Fruit fly (Drosophila melanogaster): ENCODE results near the gene CG12231.

The CG12231 gene

dm6 chrX:19495611-19496583 is 35.6 kb downstream of the CG12231 start (continued):
- TF ChIP-seq Dip3 (GFP tag; optimal IDR thresholded peaks at IDR 0.05) = peak; percentile 60
- peak; percentile 71 for TF ChIP-seq Atf6 (GFP tag; IDR thresholded peaks at IDR 0.05)
- peak; percentile 55 to 76 for TF ChIP-seq Hr51 (GFP tag; optimal IDR thresholded peaks at IDR 0.05)
- TF ChIP-seq bab2 (GFP tag; optimal IDR thresholded peaks at IDR 0.05) = peak; percentile 30
- TF ChIP-seq Trl (optimal IDR thresholded peaks at IDR 0.05) = no peak
- TF ChIP-seq Trl (GFP tag; optimal IDR thresholded peaks at IDR 0.05) = peak; percentile 48
- TF ChIP-seq Nf-YA (GFP tag; IDR thresholded peaks at IDR 0.05) = 0 out of 2 replicates have a peak, but pooled peaks have one; percentile 11
- TF ChIP-seq CG11456 (GFP tag; IDR thresholded peaks at IDR 0.05) = peak; percentile 79
- TF ChIP-seq CG4730 (GFP tag; IDR thresholded peaks at IDR 0.05) = 0 out of 2 replicates have a peak, but pooled peaks have one; percentile 20
- TF ChIP-seq Aef1 (GFP tag; IDR thresholded peaks at IDR 0.05) = peak; percentile 22; the same call in 1 of the 3 replicates
- TF ChIP-seq sens (GFP tag) = peak; percentile 70
- TF ChIP-seq CG10979 (tag; optimal IDR thresholded peaks at IDR 0.05) = peak; percentile 46
- peak; percentile 68 for TF ChIP-seq CoRest (tag; optimal IDR thresholded peaks at IDR 0.05)
- TF ChIP-seq CG30431 (GFP tag; optimal IDR thresholded peaks at IDR 0.05) = peak; percentile 40
- TF ChIP-seq CG15601 (tag; optimal IDR thresholded peaks at IDR 0.05) = no peak
- TF ChIP-seq kay (GFP tag; optimal IDR thresholded peaks at IDR 0.05) = peak; percentile 42
- TF ChIP-seq Eip74EF (GFP tag; optimal IDR thresholded peaks at IDR 0.05) = peak in 1 of 2 experiments; percentile 59
- TF ChIP-seq CG4854 (GFP tag; optimal IDR thresholded peaks at IDR 0.05) = peak; percentile 8
- peak; percentile 52 for TF ChIP-seq jumu (GFP tag; optimal IDR thresholded peaks at IDR 0.05)
- TF ChIP-seq en (GFP tag; optimal IDR thresholded peaks at IDR 0.05) = peak; percentile 19
- no peak for TF ChIP-seq kni (GFP tag; optimal IDR thresholded peaks at IDR 0.05)
- TF ChIP-seq lmd (GFP tag; IDR thresholded peaks at IDR 0.05) = peak; percentile 68
- TF ChIP-seq hbn (GFP tag; IDR thresholded peaks at IDR 0.05; ENCODE audit: partially characterized antibody) = no peak
- peak; percentile 9 for TF ChIP-seq CG10147 (GFP tag; optimal IDR thresholded peaks at IDR 0.05)
- peak; percentile 73 for TF ChIP-seq Antp (GFP tag; optimal IDR thresholded peaks at IDR 0.05)
- peak; percentile 8 for TF ChIP-seq salm (tag; optimal IDR thresholded peaks at IDR 0.05)
- TF ChIP-seq ewg (GFP tag; optimal IDR thresholded peaks at IDR 0.05) = peak; percentile 64
- peak; percentile 45 for TF ChIP-seq CG8281 (tag; optimal IDR thresholded peaks at IDR 0.05)
- peak; percentile 57 for TF ChIP-seq Nf-YC (tag; optimal IDR thresholded peaks at IDR 0.05)
- TF ChIP-seq Mrtf (GFP tag; IDR thresholded peaks at IDR 0.05) = peak; percentile 59
- peak; percentile 34 for TF ChIP-seq tx (GFP tag; optimal IDR thresholded peaks at IDR 0.05)
- no peak for TF ChIP-seq hkb (optimal IDR thresholded peaks at IDR 0.05)
- TF ChIP-seq hkb (GFP tag; IDR thresholded peaks at IDR 0.05) = peak; percentile 60; the same call in 1 of the 2 replicates
- TF ChIP-seq BtbVII (GFP tag; optimal IDR thresholded peaks at IDR 0.05) = peak; percentile 58
- TF ChIP-seq grau (tag; optimal IDR thresholded peaks at IDR 0.05) = peak; percentile 74
- TF ChIP-seq CG30403 (GFP tag; optimal IDR thresholded peaks at IDR 0.05) = peak; percentile 58
- TF ChIP-seq chif (GFP tag; optimal IDR thresholded peaks at IDR 0.05) = peak; percentile 19 to 40
- TF ChIP-seq CTCF (GFP tag; optimal IDR thresholded peaks at IDR 0.05) = no peak
- peak; percentile 23 for TF ChIP-seq dmrt11E (tag; optimal IDR thresholded peaks at IDR 0.05)
- peak; percentile 77 for TF ChIP-seq CG1603 (tag; optimal IDR thresholded peaks at IDR 0.05)
- TF ChIP-seq CG12391 (tag; optimal IDR thresholded peaks at IDR 0.05) = peak; percentile 22
- TF ChIP-seq ac (GFP tag; optimal IDR thresholded peaks at IDR 0.05) = peak; percentile 16
- peak; percentile 94 for TF ChIP-seq cg (GFP tag; optimal IDR thresholded peaks at IDR 0.05)
- TF ChIP-seq CG4820 (GFP tag; optimal IDR thresholded peaks at IDR 0.05) = peak; percentile 32
- peak; percentile 25 for TF ChIP-seq CG12744 (GFP tag; optimal IDR thresholded peaks at IDR 0.05)
- peak; percentile 72 for TF ChIP-seq her (GFP tag; optimal IDR thresholded peaks at IDR 0.05)
- peak; percentile 62 for TF ChIP-seq CG9215 (GFP tag; IDR thresholded peaks at IDR 0.05)
- TF ChIP-seq sisA (GFP tag; IDR thresholded peaks at IDR 0.05) = peak; percentile 60
- TF ChIP-seq CG9609 (GFP tag; optimal IDR thresholded peaks at IDR 0.05) = peak; percentile 57
